Worm (Caenorhabditis elegans) whole organism, L3 larva: ENCODE measurements around the gene M02D8.7.

Source experiments
- R02D3.7 ChIP-seq: fragments of 150-350 bp; optimal IDR thresholded peaks from 2 replicates; lab custom pipeline; 2014; ENCODE audit warnings: missing biosample characterization, missing genetic modification characterization
- ZK546.5 ChIP-seq: sonication (generic microtip); optimal IDR thresholded peaks from 2 replicates; lab custom pipeline; 2017; ENCODE audit warnings: missing biosample characterization, missing genetic modification characterization
- aly-2 ChIP-seq: fragments of 150-350 bp; optimal IDR thresholded peaks from 2 replicates; lab custom pipeline; 2014; ENCODE audit warnings: missing biosample characterization, missing genetic modification characterization
- ama-1 ChIP-seq: fragments of 150-350 bp; optimal IDR thresholded peaks from 2 replicates; lab custom pipeline; 2018
- ceh-16 ChIP-seq: sonication (generic microtip); optimal IDR thresholded peaks from 2 replicates; lab custom pipeline; 2017; ENCODE audit warnings: missing biosample characterization, missing genetic modification characterization
- ceh-9 ChIP-seq: sonication (generic microtip); optimal IDR thresholded peaks from 2 replicates; lab custom pipeline; 2018; ENCODE audit warnings: missing biosample characterization, missing genetic modification characterization
- daf-12 ChIP-seq: fragments of 150-350 bp; optimal IDR thresholded peaks from 2 replicates; lab custom pipeline; 2014; ENCODE audit warnings: missing biosample characterization, missing genetic modification reagents, missing genetic modification characterization
- egl-27 ChIP-seq: sonication (generic microtip); optimal IDR thresholded peaks from 4 replicates; lab custom pipeline; 2017; ENCODE audit warnings: missing biosample characterization, missing genetic modification reagents, missing genetic modification characterization
- egl-5 ChIP-seq: fragments of 150-350 bp; optimal IDR thresholded peaks from 2 replicates; lab custom pipeline; 2017; ENCODE audit warnings: missing biosample characterization, missing genetic modification reagents, missing genetic modification characterization, inconsistent platforms
- elt-1 ChIP-seq: fragments of 150-350 bp; optimal IDR thresholded peaks from 2 replicates; lab custom pipeline; 2014; ENCODE audit warnings: missing biosample characterization, missing genetic modification characterization
- elt-2 ChIP-seq: sonication (generic microtip); optimal IDR thresholded peaks from 2 replicates; lab custom pipeline; 2016; ENCODE audit warnings: missing genetic modification reagents, mild to moderate bottlenecking, missing genetic modification characterization, missing compliant biosample characterization
- elt-3 ChIP-seq, 3 experiments: fragments of 150-350 bp in 1 of 3; sonication (generic microtip) in 2 of 3; optimal IDR thresholded peaks; 2 replicates in 2 of 3; 4 replicates in 1 of 3; lab custom pipeline; 2014 to 2017; ENCODE audit warnings: missing biosample characterization in 3 of 3, missing genetic modification characterization in 3 of 3
- eor-1 ChIP-seq, 2 experiments: fragments of 150-350 bp; optimal IDR thresholded peaks; 2 replicates each; lab custom pipeline; 2014 to 2018; ENCODE audit warnings: missing biosample characterization in 2 of 2, missing genetic modification characterization in 2 of 2
- fkh-2 ChIP-seq: fragments of 150-350 bp; optimal IDR thresholded peaks from 2 replicates; lab custom pipeline; 2014; ENCODE audit warnings: missing biosample characterization, missing genetic modification reagents, missing genetic modification characterization
- fos-1 ChIP-seq: fragments of 150-350 bp; optimal IDR thresholded peaks from 2 replicates; lab custom pipeline; 2014; ENCODE audit warnings: missing biosample characterization, missing genetic modification characterization
- hmg-11 ChIP-seq: sonication (generic microtip); optimal IDR thresholded peaks from 2 replicates; lab custom pipeline; 2016; ENCODE audit warnings: missing genetic modification characterization, missing compliant biosample characterization
- jun-1 ChIP-seq: fragments of 150-350 bp; optimal IDR thresholded peaks from 2 replicates; lab custom pipeline; 2014; ENCODE audit warnings: missing biosample characterization, missing genetic modification reagents, missing genetic modification characterization
- lin-15B ChIP-seq: fragments of 150-350 bp; optimal IDR thresholded peaks from 2 replicates; lab custom pipeline; 2014; ENCODE audit warnings: missing biosample characterization, missing genetic modification characterization
- lin-39 ChIP-seq: fragments of 150-350 bp; optimal IDR thresholded peaks from 2 replicates; lab custom pipeline; 2018; ENCODE audit warnings: missing biosample characterization, missing genetic modification reagents, missing genetic modification characterization
- nfya-1 ChIP-seq: sonication (generic microtip); optimal IDR thresholded peaks from 2 replicates; lab custom pipeline; 2017; ENCODE audit warnings: missing genetic modification characterization, mild to moderate bottlenecking, missing compliant biosample characterization, antibody characterized with exemption, moderate library complexity; ENCODE audit not compliant: insufficient read depth
- nhr-11 ChIP-seq: fragments of 150-350 bp; optimal IDR thresholded peaks from 2 replicates; lab custom pipeline; 2014; ENCODE audit warnings: missing biosample characterization, missing genetic modification characterization
- nhr-23 ChIP-seq: fragments of 150-350 bp; optimal IDR thresholded peaks from 2 replicates; lab custom pipeline; 2014; ENCODE audit warnings: missing biosample characterization, missing genetic modification reagents, missing genetic modification characterization
- nhr-237 ChIP-seq: fragments of 150-350 bp; optimal IDR thresholded peaks from 2 replicates; lab custom pipeline; 2014; ENCODE audit warnings: missing biosample characterization, missing genetic modification characterization
- nhr-25 ChIP-seq: sonication (generic microtip); optimal IDR thresholded peaks from 2 replicates; lab custom pipeline; 2017; ENCODE audit warnings: missing biosample characterization, missing genetic modification characterization
- nhr-28 ChIP-seq: fragments of 150-350 bp; optimal IDR thresholded peaks from 2 replicates; lab custom pipeline; 2014; ENCODE audit warnings: missing biosample characterization, missing genetic modification characterization
- nhr-43 ChIP-seq: sonication (generic microtip); optimal IDR thresholded peaks from 2 replicates; lab custom pipeline; 2016; ENCODE audit warnings: mild to moderate bottlenecking, missing genetic modification characterization, missing compliant biosample characterization; ENCODE audit not compliant: poor library complexity, severe bottlenecking
- nhr-67 ChIP-seq: fragments of 150-350 bp; optimal IDR thresholded peaks from 2 replicates; lab custom pipeline; 2014; ENCODE audit warnings: missing biosample characterization, missing genetic modification characterization
- nhr-76 ChIP-seq: fragments of 150-350 bp; sonication (generic microtip); optimal IDR thresholded peaks from 5 replicates; lab custom pipeline; 2014; ENCODE audit warnings: missing biosample characterization, missing genetic modification characterization
- nhr-77 ChIP-seq: fragments of 150-350 bp; optimal IDR thresholded peaks from 2 replicates; lab custom pipeline; 2014; ENCODE audit warnings: missing biosample characterization, missing genetic modification characterization
- pha-4 ChIP-seq: fragments of 150-350 bp; optimal IDR thresholded peaks from 2 replicates; lab custom pipeline; 2014; ENCODE audit warnings: missing biosample characterization, missing genetic modification reagents, missing genetic modification characterization
- pqm-1 ChIP-seq: fragments of 150-350 bp; optimal IDR thresholded peaks from 2 replicates; lab custom pipeline; 2017; ENCODE audit warnings: missing biosample characterization, missing genetic modification characterization, inconsistent platforms
- sea-2 ChIP-seq: fragments of 150-350 bp; sonication (generic microtip); optimal IDR thresholded peaks from 4 replicates; lab custom pipeline; 2014; ENCODE audit warnings: missing biosample characterization, missing genetic modification reagents, missing genetic modification characterization
- tbx-2 ChIP-seq: sonication (generic microtip); optimal IDR thresholded peaks from 2 replicates; lab custom pipeline; 2016; ENCODE audit warnings: mild to moderate bottlenecking, missing genetic modification characterization, missing compliant biosample characterization
- unc-39 ChIP-seq: sonication (generic microtip); optimal IDR thresholded peaks from 4 replicates; lab custom pipeline; 2017; ENCODE audit warnings: missing biosample characterization, missing genetic modification characterization
- ztf-4 ChIP-seq: fragments of 150-350 bp; optimal IDR thresholded peaks from 2 replicates; lab custom pipeline; 2014; ENCODE audit warnings: missing biosample characterization, missing genetic modification characterization

Gene M02D8.7

ce11 chrX:8750660-8751059 lies 7.9 kb upstream of the M02D8.7 start, which contains the start of gene asns-2:
Gene asns-2, minus strand, starts transcription at chrX:8750941.
- TF ChIP-seq eor-1 (tag; optimal IDR thresholded peaks at IDR 0.05; lab: Kevin White, UChicago): no peak
- peak; percentile 68 for TF ChIP-seq ama-1 (lab: Kevin White, UChicago)

ce11 chrX:8750209-8750608 lies 7.4 kb upstream of the M02D8.7 start:
- TF ChIP-seq nhr-43 (peak; percentile 42), pha-4 (tag; lab: Kevin White, UChicago) (peak; percentile 74), elt-1 (tag; lab: Kevin White, UChicago) (no peak), pqm-1 (tag; lab: Kevin White, UChicago) (peak; percentile 97), lin-39 (tag; lab: Kevin White, UChicago) (peak; percentile 48), lin-15B (tag; lab: Kevin White, UChicago) (no peak), daf-12 (tag; lab: Kevin White, UChicago) (no peak), aly-2 (tag; lab: Kevin White, UChicago) (no peak), elt-3 (tag; optimal IDR thresholded peaks at IDR 0.05; lab: Kevin White, UChicago) (peak; percentile 9 to 97 (median 97)), unc-39 (tag; lab: Kevin White, UChicago) (no peak), nhr-25 (peak; percentile 52), jun-1 (tag; lab: Kevin White, UChicago) (peak; percentile 74), nhr-23 (tag; lab: Kevin White, UChicago) (peak; percentile 48), elt-2 (tag; lab: Kevin White, UChicago) (peak; percentile 94), R02D3.7 (tag; lab: Kevin White, UChicago) (no peak), sea-2 (GFP tag; lab: Kevin White, UChicago) (no peak), ztf-4 (tag; lab: Kevin White, UChicago) (no peak), nhr-28 (tag; lab: Kevin White, UChicago) (no peak), nhr-76 (tag; lab: Kevin White, UChicago) (no peak)

DNA sequence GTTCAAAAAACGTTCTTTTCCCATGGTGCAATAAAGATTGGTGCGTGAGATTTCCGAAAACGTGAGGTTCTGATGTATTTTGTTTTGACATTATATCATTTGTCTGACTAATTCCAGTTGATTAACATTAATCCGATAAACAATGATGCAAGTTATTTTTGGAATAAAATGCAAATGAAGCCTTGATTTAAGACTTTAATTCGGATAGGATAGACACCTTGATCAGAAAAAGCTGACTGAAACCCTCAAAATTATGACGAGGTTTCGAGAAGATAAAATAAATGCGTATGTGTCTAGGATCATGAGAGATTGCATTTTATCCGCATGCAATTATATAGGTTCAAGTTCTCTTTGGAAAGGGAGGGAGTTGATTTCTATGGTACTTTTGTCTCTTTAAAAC lies 2.7 kb upstream of the M02D8.7 start:
- TF ChIP-seq nfya-1: no peak
- TF ChIP-seq nhr-77 (tag; lab: Kevin White, UChicago): no peak
- TF ChIP-seq jun-1 (tag; lab: Kevin White, UChicago): no peak
- no peak for TF ChIP-seq nhr-237
- TF ChIP-seq egl-5 (tag; lab: Kevin White, UChicago): no peak
- TF ChIP-seq ceh-9 (tag; lab: Kevin White, UChicago): no peak
- no peak for TF ChIP-seq nhr-76 (tag; lab: Kevin White, UChicago)

ce11 chrX:8744192-8744985 lies 1.6 kb upstream of the M02D8.7 start:
- TF ChIP-seq jun-1 (tag; lab: Kevin White, UChicago): no peak
- TF ChIP-seq elt-1 (tag; lab: Kevin White, UChicago): no peak

DNA sequence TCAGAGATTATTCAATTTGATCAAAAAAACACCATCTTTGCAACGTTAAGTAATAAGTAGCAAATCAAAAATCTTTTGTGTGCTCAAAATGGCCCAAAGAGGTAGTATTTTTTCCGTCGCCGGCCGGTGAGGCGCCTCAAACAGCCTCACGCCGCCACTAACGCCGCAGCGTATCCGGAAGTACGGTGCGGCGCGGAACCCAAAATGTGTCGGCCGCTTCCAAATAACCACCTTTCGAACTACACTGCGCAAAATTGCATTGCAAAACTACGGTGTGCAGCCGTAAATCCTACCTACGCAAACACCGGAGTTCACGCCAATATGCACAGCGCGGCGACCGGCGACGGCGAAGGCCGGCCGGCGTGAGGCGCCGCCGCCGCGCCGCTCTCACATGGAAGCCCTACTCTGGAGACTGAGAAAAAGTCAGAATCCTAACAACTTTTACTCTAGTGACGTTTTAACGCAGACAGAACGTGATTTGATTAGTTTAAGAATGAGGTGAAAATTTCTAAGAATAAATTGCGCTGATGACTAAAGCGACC lies 1.1 kb downstream of the M02D8.7 start:
- TF ChIP-seq lin-15B (tag; lab: Kevin White, UChicago) (no peak), fkh-2 (tag; lab: Kevin White, UChicago) (no peak), ZK546.5 (tag; lab: Kevin White, UChicago) (no peak), hmg-11 (no peak), tbx-2 (no peak), nhr-25 (no peak), egl-27 (tag; lab: Kevin White, UChicago) (no peak), daf-12 (tag; lab: Kevin White, UChicago) (no peak), unc-39 (tag; lab: Kevin White, UChicago) (no peak), ceh-16 (tag; lab: Kevin White, UChicago) (no peak), nhr-11 (tag; lab: Kevin White, UChicago) (no peak), R02D3.7 (tag; lab: Kevin White, UChicago) (no peak), nhr-76 (tag; lab: Kevin White, UChicago) (no peak), fos-1 (tag; lab: Kevin White, UChicago) (no peak), nhr-43 (no peak), jun-1 (tag; lab: Kevin White, UChicago) (no peak), pqm-1 (tag; lab: Kevin White, UChicago) (no peak), nhr-67 (tag; lab: Kevin White, UChicago) (no peak)
